Worm (Caenorhabditis elegans) whole organism, late embryonic: ENCODE results near the gene cdka-1.

Experiments used
- C08G9.2 ChIP-seq: sonication (generic microtip); optimal IDR thresholded peaks from 2 replicates; lab custom pipeline; 2016; ENCODE audit warnings: mild to moderate bottlenecking, missing genetic modification characterization, moderate library complexity, missing compliant biosample characterization
- C38D4.7 ChIP-seq: fragments of 200-800 bp; sonication (Bioruptor generic); optimal IDR thresholded peaks from 2 replicates; lab custom pipeline; 2018; ENCODE audit warnings: mild to moderate bottlenecking, missing genetic modification characterization, moderate library complexity, missing compliant biosample characterization
- F13H6.1 ChIP-seq: sonication (generic microtip); optimal IDR thresholded peaks from 2 replicates; lab custom pipeline; 2016; ENCODE audit warnings: missing genetic modification characterization, missing compliant biosample characterization
- K02D7.2 ChIP-seq: sonication (generic microtip); optimal IDR thresholded peaks from 2 replicates; lab custom pipeline; 2017; ENCODE audit warnings: mild to moderate bottlenecking, missing genetic modification characterization, missing compliant biosample characterization
- ahr-1 ChIP-seq: sonication (generic microtip); optimal IDR thresholded peaks from 2 replicates; lab custom pipeline; 2016; ENCODE audit warnings: missing genetic modification characterization, missing compliant biosample characterization
- ceh-18 ChIP-seq: sonication (generic microtip); optimal IDR thresholded peaks from 2 replicates; lab custom pipeline; 2016; ENCODE audit warnings: missing genetic modification characterization, missing compliant biosample characterization
- ceh-19 ChIP-seq: fragments of 200-800 bp; sonication (Bioruptor generic); optimal IDR thresholded peaks from 2 replicates; lab custom pipeline; 2018; ENCODE audit warnings: mild to moderate bottlenecking, missing genetic modification characterization, missing compliant biosample characterization
- ceh-2 ChIP-seq: sonication (generic microtip); optimal IDR thresholded peaks from 2 replicates; lab custom pipeline; 2016; ENCODE audit warnings: missing genotype, missing genetic modification characterization, missing compliant biosample characterization
- ceh-30 ChIP-seq: fragments of 150-350 bp; optimal IDR thresholded peaks from 2 replicates; lab custom pipeline; 2014; ENCODE audit warnings: missing biosample characterization, missing genetic modification characterization
- ceh-31 ChIP-seq: sonication (generic microtip); optimal IDR thresholded peaks from 2 replicates; lab custom pipeline; 2016; ENCODE audit warnings: missing genetic modification characterization, missing compliant biosample characterization
- ceh-45 ChIP-seq: fragments of 200-800 bp; sonication (Bioruptor generic); IDR thresholded peaks from 2 replicates; pipeline ENCODE4 v1.3.6; 2022; ENCODE audit warnings: missing genetic modification reagents, missing genetic modification characterization, missing compliant biosample characterization
- ceh-48 ChIP-seq: sonication (generic microtip); optimal IDR thresholded peaks from 2 replicates; lab custom pipeline; 2016; ENCODE audit warnings: missing genetic modification characterization, inconsistent platforms, missing compliant biosample characterization
- che-1 ChIP-seq: sonication (generic microtip); optimal IDR thresholded peaks from 2 replicates; lab custom pipeline; 2016; ENCODE audit warnings: mild to moderate bottlenecking, missing genetic modification characterization, missing compliant biosample characterization
- dve-1 ChIP-seq: sonication (generic microtip); optimal IDR thresholded peaks from 2 replicates; lab custom pipeline; 2017; ENCODE audit warnings: antibody characterized with exemption, mild to moderate bottlenecking, missing genetic modification characterization, missing compliant biosample characterization
- elt-2 ChIP-seq: sonication (generic microtip); optimal IDR thresholded peaks from 2 replicates; lab custom pipeline; 2016; ENCODE audit warnings: missing genetic modification reagents, missing genetic modification characterization, missing compliant biosample characterization
- ets-4 ChIP-seq: sonication (generic microtip); optimal IDR thresholded peaks from 2 replicates; lab custom pipeline; 2016; ENCODE audit warnings: missing genetic modification characterization, missing compliant biosample characterization
- eyg-1 ChIP-seq: sonication (generic microtip); optimal IDR thresholded peaks from 2 replicates; lab custom pipeline; 2016; ENCODE audit warnings: missing genotype, missing genetic modification characterization, missing compliant biosample characterization
- fax-1 ChIP-seq: sonication (generic microtip); optimal IDR thresholded peaks from 2 replicates; lab custom pipeline; 2016; ENCODE audit warnings: missing genotype, missing genetic modification characterization, missing compliant biosample characterization
- hlh-13 ChIP-seq: fragments of 200-800 bp; sonication (Bioruptor generic); optimal IDR thresholded peaks from 2 replicates; lab custom pipeline; 2018; ENCODE audit warnings: mild to moderate bottlenecking, missing genetic modification characterization, missing compliant biosample characterization
- hlh-8 ChIP-seq: sonication (generic microtip); optimal IDR thresholded peaks from 2 replicates; lab custom pipeline; 2016; ENCODE audit warnings: missing genotype, missing genetic modification characterization, missing compliant biosample characterization
- mec-3 ChIP-seq: sonication (generic microtip); optimal IDR thresholded peaks from 2 replicates; lab custom pipeline; 2016; ENCODE audit warnings: borderline replicate concordance, missing genetic modification characterization, missing compliant biosample characterization
- nfya-1 ChIP-seq: sonication (generic microtip); optimal IDR thresholded peaks from 2 replicates; lab custom pipeline; 2017; ENCODE audit warnings: missing genetic modification characterization, mild to moderate bottlenecking, missing compliant biosample characterization, antibody characterized with exemption, moderate library complexity
- nhr-232 ChIP-seq: sonication (generic microtip); optimal IDR thresholded peaks from 2 replicates; lab custom pipeline; 2016; ENCODE audit warnings: missing genetic modification characterization, missing compliant biosample characterization
- odd-2 ChIP-seq: sonication (generic microtip); optimal IDR thresholded peaks from 2 replicates; lab custom pipeline; 2017; ENCODE audit warnings: antibody characterized with exemption, mild to moderate bottlenecking, missing genetic modification characterization, missing compliant biosample characterization
- pat-9 ChIP-seq: fragments of 200-800 bp; sonication (Bioruptor generic); optimal IDR thresholded peaks from 2 replicates; lab custom pipeline; 2018; ENCODE audit warnings: mild to moderate bottlenecking, missing genetic modification characterization, moderate library complexity, missing compliant biosample characterization
- pax-1 ChIP-seq: fragments of 150-350 bp; optimal IDR thresholded peaks from 2 replicates; lab custom pipeline; 2014; ENCODE audit warnings: missing biosample characterization, missing genetic modification characterization
- pqm-1 ChIP-seq: sonication (generic microtip); optimal IDR thresholded peaks from 2 replicates; lab custom pipeline; 2016; ENCODE audit warnings: missing genetic modification characterization, missing compliant biosample characterization
- pros-1 ChIP-seq: fragments of 150-350 bp; optimal IDR thresholded peaks from 2 replicates; lab custom pipeline; 2014; ENCODE audit warnings: missing biosample characterization, missing genetic modification reagents, missing genetic modification characterization
- ref-2 ChIP-seq: sonication (generic microtip); optimal IDR thresholded peaks from 2 replicates; lab custom pipeline; 2016; ENCODE audit warnings: missing genetic modification characterization, missing compliant biosample characterization
- tbx-2 ChIP-seq: sonication (generic microtip); optimal IDR thresholded peaks from 2 replicates; lab custom pipeline; 2016; ENCODE audit warnings: missing genetic modification characterization, missing compliant biosample characterization
- tbx-7 ChIP-seq: sonication (generic microtip); optimal IDR thresholded peaks from 2 replicates; lab custom pipeline; 2016; ENCODE audit warnings: missing genotype, missing genetic modification characterization, missing compliant biosample characterization
- ttx-3 ChIP-seq: sonication (generic microtip); optimal IDR thresholded peaks from 2 replicates; lab custom pipeline; 2016; ENCODE audit warnings: missing genetic modification reagents, missing genetic modification characterization, missing compliant biosample characterization
- unc-42 ChIP-seq: sonication (generic microtip); optimal IDR thresholded peaks from 2 replicates; lab custom pipeline; 2016; ENCODE audit warnings: missing genotype, missing genetic modification characterization, missing compliant biosample characterization
- zip-5 ChIP-seq: sonication (generic microtip); optimal IDR thresholded peaks from 2 replicates; lab custom pipeline; 2016; ENCODE audit warnings: missing genetic modification characterization, missing compliant biosample characterization
- ztf-16 ChIP-seq: sonication (generic microtip); optimal IDR thresholded peaks from 2 replicates; lab custom pipeline; 2017; ENCODE audit warnings: missing genetic modification characterization, missing compliant biosample characterization

The cdka-1 gene

ce11 chrIII:4693281-4693680, 34.7 kb downstream of the cdka-1 start, which contains the start of gene nifk-1:
Gene nifk-1 (minus strand): TSS chrIII:4693307.
- TF ChIP-seq fax-1 (no peak), tbx-2 (peak; percentile 50), ceh-18 (tag; lab: Kevin White, UChicago) (peak; percentile 14), ets-4 (tag; lab: Kevin White, UChicago) (peak; percentile 16), che-1 (tag; lab: Kevin White, UChicago) (no peak), ztf-16 (tag; lab: Kevin White, UChicago) (peak; percentile 5), nhr-232 (tag; lab: Kevin White, UChicago) (no peak), elt-2 (tag; lab: Kevin White, UChicago) (peak; percentile 63), nfya-1 (peak; percentile 70), unc-42 (tag; lab: Kevin White, UChicago) (peak; percentile 29), ceh-31 (tag; lab: Kevin White, UChicago) (peak; percentile 23)

- TF ChIP-seq ets-4 (tag; lab: Kevin White, UChicago), result no peak
- TF ChIP-seq ceh-19 (GFP tag; lab: Kevin White, UChicago), result no peak
- no peak for TF ChIP-seq zip-5 (tag; lab: Kevin White, UChicago)
- TF ChIP-seq F13H6.1 (tag; lab: Kevin White, UChicago), result no peak
- TF ChIP-seq ceh-45 (GFP tag; lab: Robert Waterston, UW), result no peak
- TF ChIP-seq hlh-8, result no peak
- TF ChIP-seq tbx-7 (tag; lab: Kevin White, UChicago), result no peak
- TF ChIP-seq K02D7.2 (tag; lab: Kevin White, UChicago), result no peak
- no peak for TF ChIP-seq C08G9.2 (tag; lab: Kevin White, UChicago)
- no peak for TF ChIP-seq pros-1 (tag; lab: Kevin White, UChicago)
Observed at ce11 chrIII:4693695-4694094, 35.1 kb downstream of the cdka-1 start, which contains the start of gene T04A8.8. Gene T04A8.8 (plus strand): TSS chrIII:4693995.

DNA sequence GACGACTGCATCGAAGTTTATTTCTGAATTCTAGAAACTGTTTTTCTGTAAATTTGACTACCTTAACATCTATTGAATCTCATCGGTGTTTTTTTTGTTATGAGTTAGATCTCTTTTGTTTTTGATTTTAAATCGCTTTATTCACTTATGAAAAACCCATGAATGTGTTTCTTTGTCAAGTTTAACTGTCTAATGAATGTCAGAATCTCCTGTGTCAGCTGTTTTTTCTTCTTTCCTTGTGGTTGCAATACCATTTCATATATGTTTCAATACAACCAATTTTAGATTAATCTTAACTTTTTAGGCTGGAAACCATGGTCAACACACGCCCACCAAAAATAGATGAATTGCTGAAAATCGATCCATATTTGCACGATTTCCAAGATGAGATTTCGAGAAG, 36.5 kb downstream of the cdka-1 start, which contains the start of gene T04A8.7:
TSS of gene T04A8.7 (plus strand) at position 301 of the 400 bp plus-strand sequence.
- TF ChIP-seq ceh-2 (tag; lab: Kevin White, UChicago) (no peak), zip-5 (tag; lab: Kevin White, UChicago) (no peak), eyg-1 (no peak), elt-2 (tag; lab: Kevin White, UChicago) (no peak), C38D4.7 (GFP tag; lab: Kevin White, UChicago) (no peak), K02D7.2 (tag; lab: Kevin White, UChicago) (no peak), pqm-1 (tag; lab: Kevin White, UChicago) (no peak), fax-1 (no peak), pax-1 (tag; lab: Kevin White, UChicago) (no peak), ahr-1 (tag; lab: Kevin White, UChicago) (no peak), hlh-8 (no peak), ceh-48 (tag; lab: Kevin White, UChicago) (no peak), pat-9 (tag; lab: Kevin White, UChicago) (no peak), ceh-31 (tag; lab: Kevin White, UChicago) (no peak), ceh-45 (GFP tag; lab: Robert Waterston, UW) (no peak), hlh-13 (GFP tag; lab: Kevin White, UChicago) (no peak)

DNA sequence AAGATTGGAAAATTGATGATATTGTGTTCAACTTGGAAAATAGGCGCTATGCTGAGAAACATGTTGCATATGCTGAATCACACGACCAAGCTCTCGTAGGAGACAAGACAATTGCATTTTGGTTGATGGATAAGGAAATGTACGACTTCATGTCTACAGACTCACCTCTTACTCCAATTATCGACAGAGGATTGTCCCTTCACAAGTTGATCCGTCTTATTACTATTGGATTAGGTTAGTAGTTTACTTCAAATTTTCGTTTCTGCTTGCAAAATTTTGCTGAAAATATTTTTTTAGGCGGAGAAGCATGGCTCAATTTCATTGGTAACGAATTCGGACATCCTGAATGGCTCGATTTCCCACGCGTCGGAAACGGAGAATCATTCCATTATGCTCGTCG, 38.3 kb downstream of the cdka-1 start:
- TF ChIP-seq ceh-45 (GFP tag; lab: Robert Waterston, UW), result no peak
- no peak for TF ChIP-seq tbx-2
- no peak for TF ChIP-seq pqm-1 (tag; lab: Kevin White, UChicago)
- no peak for TF ChIP-seq ets-4 (tag; lab: Kevin White, UChicago)
- TF ChIP-seq odd-2 (tag; lab: Kevin White, UChicago), result no peak
- TF ChIP-seq ttx-3 (tag; lab: Kevin White, UChicago), result no peak
- no peak for TF ChIP-seq ceh-19 (GFP tag; lab: Kevin White, UChicago)
- no peak for TF ChIP-seq unc-42 (tag; lab: Kevin White, UChicago)
- no peak for TF ChIP-seq ceh-30 (tag; lab: Kevin White, UChicago)
- no peak for TF ChIP-seq ref-2 (tag; lab: Kevin White, UChicago)
- no peak for TF ChIP-seq mec-3 (tag; lab: Kevin White, UChicago)
- TF ChIP-seq dve-1 (tag; lab: Kevin White, UChicago), result no peak
- TF ChIP-seq, all 69 proteins: peak for 0
